Worm (Caenorhabditis elegans): ENCODE measurements around the gene hlh-34.

Gene hlh-34

ce11 chrV:13669170-13669569 is 38.0 kb downstream of the hlh-34 start (continued):
- no peak for TF ChIP-seq ceh-79 (tag; optimal IDR thresholded peaks at IDR 0.05)
- TF ChIP-seq snpc-1.1 (tag; optimal IDR thresholded peaks at IDR 0.05; ENCODE audit: insufficient read depth), result peak; percentile 27
- TF ChIP-seq ztf-3 (GFP tag; optimal IDR thresholded peaks at IDR 0.05), result no peak
- peak; percentile 21 for TF ChIP-seq die-1 (tag; optimal IDR thresholded peaks at IDR 0.05)
- no peak for TF ChIP-seq mxl-1 (tag; optimal IDR thresholded peaks at IDR 0.05)
- no peak for TF ChIP-seq mel-28 (tag; optimal IDR thresholded peaks at IDR 0.05; ENCODE audit: borderline replicate concordance)
- no peak for TF ChIP-seq ccch-3 (GFP tag; optimal IDR thresholded peaks at IDR 0.05)
- TF ChIP-seq hlh-12 (tag; optimal IDR thresholded peaks at IDR 0.05), result no peak
- TF ChIP-seq F10E7.11 (tag; optimal IDR thresholded peaks at IDR 0.05), result peak; percentile 68
- peak; percentile 95 for TF ChIP-seq F49E8.2 (tag; optimal IDR thresholded peaks at IDR 0.05; ENCODE audit: insufficient read depth)
- no peak for TF ChIP-seq egl-18 (GFP tag; IDR thresholded peaks at IDR 0.05)
- TF ChIP-seq D2030.7 (GFP tag; IDR thresholded peaks at IDR 0.05), result no peak
- TF ChIP-seq C06A6.2 (GFP tag; conservative IDR thresholded peaks at IDR 0.05), result no peak
- TF ChIP-seq aptf-3 (GFP tag; IDR thresholded peaks at IDR 0.05), result no peak
- TF ChIP-seq ztf-6 (GFP tag; IDR thresholded peaks at IDR 0.05), result no peak
- no peak for TF ChIP-seq attf-5 (GFP tag; optimal IDR thresholded peaks at IDR 0.05)
- TF ChIP-seq bed-2 (GFP tag; IDR thresholded peaks at IDR 0.05), result no peak
- TF ChIP-seq K12H6.12 (tag; optimal IDR thresholded peaks at IDR 0.05), result no peak
- TF ChIP-seq athp-1 (tag; optimal IDR thresholded peaks at IDR 0.05), result peak; percentile 64
- TF ChIP-seq lir-1 (GFP tag; conservative IDR thresholded peaks at IDR 0.05), result no peak
- TF ChIP-seq nhr-90 (tag; optimal IDR thresholded peaks at IDR 0.05), result no peak
- no peak for TF ChIP-seq bed-1 (GFP tag; IDR thresholded peaks at IDR 0.05)
- TF ChIP-seq nhr-179 (tag; optimal IDR thresholded peaks at IDR 0.05), result no peak
- TF ChIP-seq tbx-9 (tag; optimal IDR thresholded peaks at IDR 0.05; ENCODE audit: borderline replicate concordance), result no peak
- no peak for TF ChIP-seq B0261.1 (tag; optimal IDR thresholded peaks at IDR 0.05)
- peak; percentile 87 for TF ChIP-seq hrde-1 (tag; optimal IDR thresholded peaks at IDR 0.05; ENCODE audit: borderline replicate concordance)
- no peak for TF ChIP-seq let-607 (tag; optimal IDR thresholded peaks at IDR 0.05)
- TF ChIP-seq B0035.1 (tag; optimal IDR thresholded peaks at IDR 0.05), result no peak
- TF ChIP-seq madf-10 (tag; optimal IDR thresholded peaks at IDR 0.05), result no peak
- no peak for TF ChIP-seq hmg-20 (GFP tag; IDR thresholded peaks at IDR 0.05)
- peak; percentile 77 for TF ChIP-seq ekl-4 (GFP tag; IDR thresholded peaks at IDR 0.05)
- no peak for TF ChIP-seq F57A8.1 (GFP tag; optimal IDR thresholded peaks at IDR 0.05)
- peak; percentile 45 for TF ChIP-seq tbp1 (GFP tag; optimal IDR thresholded peaks at IDR 0.05)
- TF ChIP-seq snpc-4 (GFP tag; optimal IDR thresholded peaks at IDR 0.05), result no peak
- TF ChIP-seq snpc-4 (tag; optimal IDR thresholded peaks at IDR 0.05), result peak in 1 of 4 experiments; percentile 34
- TF ChIP-seq Y95B8A.8 (GFP tag; IDR thresholded peaks at IDR 0.05), result peak; percentile 73
- no peak for TF ChIP-seq dpl-1 (GFP tag; optimal IDR thresholded peaks at IDR 0.05)
- TF ChIP-seq T26A5.8 (tag; optimal IDR thresholded peaks at IDR 0.05), result peak; percentile 4
- no peak for TF ChIP-seq ztf-25 (GFP tag; IDR thresholded peaks at IDR 0.05)
- TF ChIP-seq ama-1 (optimal IDR thresholded peaks at IDR 0.05), result no peak
- no peak for TF ChIP-seq ama-1 (GFP tag; optimal IDR thresholded peaks at IDR 0.05)
- TF ChIP-seq F57C9.4 (tag; optimal IDR thresholded peaks at IDR 0.05), result no peak
- TF ChIP-seq K11D2.4 (GFP tag; IDR thresholded peaks at IDR 0.05), result no peak
- no peak for TF ChIP-seq ceh-91 (GFP tag; IDR thresholded peaks at IDR 0.05)
- peak; percentile 28 for TF ChIP-seq chd-7 (tag; optimal IDR thresholded peaks at IDR 0.05)
- TF ChIP-seq atf-7 (tag; optimal IDR thresholded peaks at IDR 0.05), result no peak
- no peak for TF ChIP-seq Y67H2A.10 (GFP tag; conservative IDR thresholded peaks at IDR 0.05)
- no peak for TF ChIP-seq zfh-2 (GFP tag; conservative IDR thresholded peaks at IDR 0.05)
- peak; percentile 75; the same call in 1 of the 2 replicates for TF ChIP-seq Y53G8AR.9 (GFP tag; conservative IDR thresholded peaks at IDR 0.05)
- no peak for TF ChIP-seq nhr-120 (GFP tag; IDR thresholded peaks at IDR 0.05)

All from whole organism, young adult.